Fruit fly (Drosophila melanogaster) S2 (cell line): ENCODE results near the gene Rim.

ENCODE experiments used
- CG8478 ChIP-seq: fragments of >200 bp; optimal IDR thresholded peaks from 2 replicates; lab custom pipeline; 2018
- CTCF ChIP-seq, 2 experiments: fragments of >200 bp; optimal IDR thresholded peaks; 2 replicates each; lab custom pipeline; 2018

- TF ChIP-seq CG8478 (no peak), CTCF (optimal IDR thresholded peaks at IDR 0.05; lab: Kevin White, UChicago) (no peak)
These were observed 35.4 kb upstream of the Rim start for dm6 chr3R:17951780-17952179.
